Fruit fly (Drosophila melanogaster) whole organism, embryonic: ENCODE data around the gene phr6-4.

ENCODE experiments used
- Adf1 ChIP-seq: fragments of 200-800 bp; sonication (Bioruptor generic); IDR thresholded peaks from 2 replicates; pipeline ENCODE4 v1.3.6; 2022; ENCODE audit warnings: missing biosample characterization, missing genetic modification characterization
- Atf3 ChIP-seq: fragments of 200-800 bp; sonication (Bioruptor generic); optimal IDR thresholded peaks from 3 replicates; lab custom pipeline; 2016; ENCODE audit warnings: missing biosample characterization, missing genetic modification characterization
- CG10209 ChIP-seq: fragments of 200-800 bp; sonication (Bioruptor generic); optimal IDR thresholded peaks from 3 replicates; lab custom pipeline; 2017; ENCODE audit warnings: missing biosample characterization, mild to moderate bottlenecking, missing genetic modification characterization, missing genetic modification reagents
- CG10366 ChIP-seq: fragments of 200-800 bp; sonication (Bioruptor generic); IDR thresholded peaks from 2 replicates; pipeline ENCODE4 v1.3.6; 2022; ENCODE audit warnings: missing biosample characterization, missing genetic modification characterization
- CG14860 ChIP-seq: fragments of 200-800 bp; sonication (Bioruptor generic); IDR thresholded peaks from 3 replicates; pipeline ENCODE4 v1.3.6; 2022; ENCODE audit warnings: missing biosample characterization, missing genetic modification characterization; ENCODE audit not compliant: partially characterized antibody
- CG14965 ChIP-seq: fragments of 200-800 bp; sonication (Bioruptor generic); optimal IDR thresholded peaks from 2 replicates; lab custom pipeline; 2016; ENCODE audit warnings: missing biosample characterization, missing genetic modification characterization, borderline replicate concordance
- CG15269 ChIP-seq: fragments of 200-800 bp; sonication (Bioruptor generic); optimal IDR thresholded peaks from 2 replicates; lab custom pipeline; 2018; ENCODE audit warnings: missing biosample characterization, mild to moderate bottlenecking, missing genetic modification characterization, moderate library complexity
- CG15514 ChIP-seq: fragments of 200-800 bp; sonication (Bioruptor generic); optimal IDR thresholded peaks from 3 replicates; lab custom pipeline; 2017; ENCODE audit warnings: missing biosample characterization, missing genetic modification characterization, mild to moderate bottlenecking, moderate library complexity, missing genetic modification reagents
- CG2116 ChIP-seq: fragments of 200-800 bp; sonication (Bioruptor generic); optimal IDR thresholded peaks from 3 replicates; lab custom pipeline; 2018; ENCODE audit warnings: missing biosample characterization, mild to moderate bottlenecking, missing genetic modification characterization
- CG2120 ChIP-seq: fragments of 200-800 bp; sonication (Bioruptor generic); optimal IDR thresholded peaks from 3 replicates; lab custom pipeline; 2016; ENCODE audit warnings: missing biosample characterization, missing genetic modification characterization
- CG3281 ChIP-seq: fragments of 200-800 bp; sonication (Bioruptor generic); optimal IDR thresholded peaks from 3 replicates; lab custom pipeline; 2017; ENCODE audit warnings: missing biosample characterization, mild to moderate bottlenecking, missing genetic modification characterization
- CG3407 ChIP-seq: fragments of 200-800 bp; sonication (Bioruptor generic); optimal IDR thresholded peaks from 2 replicates; lab custom pipeline; 2018; ENCODE audit warnings: missing biosample characterization, mild to moderate bottlenecking, missing genetic modification characterization
- CG42726 ChIP-seq: fragments of 200-800 bp; sonication (Bioruptor generic); IDR thresholded peaks from 2 replicates; pipeline ENCODE4 v1.3.6; 2022; ENCODE audit warnings: missing biosample characterization, missing genetic modification characterization; ENCODE audit not compliant: partially characterized antibody
- CG4360 ChIP-seq: fragments of 200-800 bp; sonication (Bioruptor generic); IDR thresholded peaks from 2 replicates; pipeline ENCODE4 v1.3.6; 2022; ENCODE audit warnings: missing biosample characterization, missing genetic modification characterization
- CG43689 ChIP-seq: fragments of 200-800 bp; sonication (Bioruptor generic); IDR thresholded peaks from 2 replicates; pipeline ENCODE4 v1.3.6; 2022; ENCODE audit warnings: missing biosample characterization, missing genetic modification characterization
- CG6254 ChIP-seq: fragments of 200-800 bp; sonication (Bioruptor generic); optimal IDR thresholded peaks from 3 replicates; lab custom pipeline; 2017; ENCODE audit warnings: mild to moderate bottlenecking, missing biosample characterization, missing genetic modification reagents, missing genetic modification characterization
- CG7556 ChIP-seq: fragments of 200-800 bp; sonication (Bioruptor generic); optimal IDR thresholded peaks from 2 replicates; lab custom pipeline; 2017; ENCODE audit warnings: missing biosample characterization, mild to moderate bottlenecking, missing genetic modification characterization
- CG7786 ChIP-seq: fragments of 200-800 bp; sonication (Bioruptor generic); optimal IDR thresholded peaks from 2 replicates; lab custom pipeline; 2016; ENCODE audit warnings: missing biosample characterization, missing genetic modification characterization
- CG8944 ChIP-seq: fragments of 200-800 bp; sonication (Bioruptor generic); optimal IDR thresholded peaks from 3 replicates; lab custom pipeline; 2016; ENCODE audit warnings: missing biosample characterization, missing genetic modification characterization
- CG9437 ChIP-seq: fragments of 200-800 bp; sonication (Bioruptor generic); optimal IDR thresholded peaks from 2 replicates; lab custom pipeline; 2018; ENCODE audit warnings: missing biosample characterization, mild to moderate bottlenecking, missing genetic modification characterization
- CrebB ChIP-seq: fragments of 200-800 bp; sonication (Bioruptor generic); optimal IDR thresholded peaks from 3 replicates; lab custom pipeline; 2018; ENCODE audit warnings: missing biosample characterization, mild to moderate bottlenecking, missing genetic modification characterization
- D19A ChIP-seq: fragments of 200-800 bp; optimal IDR thresholded peaks from 3 replicates; lab custom pipeline; 2019; ENCODE audit warnings: missing biosample characterization, mild to moderate bottlenecking, missing genetic modification characterization, moderate library complexity
- Drgx ChIP-seq: fragments of 200-800 bp; sonication (Bioruptor generic); IDR thresholded peaks from 2 replicates; pipeline ENCODE4 v1.3.6; 2022; ENCODE audit warnings: missing biosample characterization, missing genetic modification characterization
- Fer1 ChIP-seq: fragments of 200-800 bp; sonication (Bioruptor generic); optimal IDR thresholded peaks from 2 replicates; lab custom pipeline; 2017; ENCODE audit warnings: missing biosample characterization, mild to moderate bottlenecking, missing genetic modification characterization
- HmgD ChIP-seq: fragments of 200-800 bp; sonication (Bioruptor generic); optimal IDR thresholded peaks from 3 replicates; lab custom pipeline; 2016; ENCODE audit warnings: missing biosample characterization, missing genetic modification characterization
- Meics ChIP-seq: fragments of 200-800 bp; sonication (Bioruptor generic); optimal IDR thresholded peaks from 2 replicates; lab custom pipeline; 2017; ENCODE audit warnings: missing biosample characterization, mild to moderate bottlenecking, missing genetic modification characterization
- Neu2 ChIP-seq: fragments of 200-800 bp; sonication (Bioruptor generic); optimal IDR thresholded peaks from 3 replicates; lab custom pipeline; 2016; ENCODE audit warnings: missing biosample characterization, missing genetic modification characterization, borderline replicate concordance
- PHDP ChIP-seq: fragments of 200-800 bp; sonication (Bioruptor generic); optimal IDR thresholded peaks from 3 replicates; lab custom pipeline; 2018; ENCODE audit warnings: missing biosample characterization, mild to moderate bottlenecking, missing genetic modification characterization, moderate library complexity
- Scr ChIP-seq: fragments of 200-800 bp; sonication (Bioruptor generic); IDR thresholded peaks from 2 replicates; pipeline ENCODE4 v1.3.6; 2022; ENCODE audit warnings: missing biosample characterization, missing genetic modification characterization; ENCODE audit not compliant: partially characterized antibody
- Six4 ChIP-seq: fragments of 200-800 bp; sonication (Bioruptor generic); optimal IDR thresholded peaks from 2 replicates; lab custom pipeline; 2016; ENCODE audit warnings: missing biosample characterization, missing genetic modification characterization
- Xrp1 ChIP-seq: fragments of 200-800 bp; sonication (Bioruptor generic); IDR thresholded peaks from 2 replicates; pipeline ENCODE4 v1.3.6; 2022; ENCODE audit warnings: missing biosample characterization, missing genetic modification characterization
- ase ChIP-seq: fragments of 200-800 bp; sonication (Bioruptor generic); IDR thresholded peaks from 3 replicates; pipeline ENCODE4 v1.3.6; 2022; ENCODE audit warnings: missing biosample characterization, missing genetic modification characterization
- br ChIP-seq: fragments of >200 bp; optimal IDR thresholded peaks from 2 replicates; lab custom pipeline; 2017
- chif ChIP-seq, 2 experiments: fragments of 200-800 bp; sonication (Bioruptor generic); optimal IDR thresholded peaks; 3 replicates each; lab custom pipeline; 2016; ENCODE audit warnings: missing biosample characterization in 2 of 2, missing genetic modification characterization in 2 of 2
- chm ChIP-seq: fragments of 200-800 bp; sonication (Bioruptor generic); IDR thresholded peaks from 2 replicates; pipeline ENCODE4 v1.3.6; 2022; ENCODE audit warnings: missing biosample characterization, missing genetic modification characterization
- crol ChIP-seq: fragments of 200-800 bp; sonication (Bioruptor generic); IDR thresholded peaks from 2 replicates; pipeline ENCODE4 v1.3.6; 2022; ENCODE audit warnings: missing biosample characterization, missing genetic modification characterization
- en ChIP-seq: fragments of 200-800 bp; sonication (Bioruptor generic); optimal IDR thresholded peaks from 2 replicates; lab custom pipeline; 2016; ENCODE audit warnings: missing biosample characterization, missing genetic modification characterization
- eyg ChIP-seq: fragments of 200-800 bp; sonication (Bioruptor generic); optimal IDR thresholded peaks from 3 replicates; lab custom pipeline; 2016; ENCODE audit warnings: missing biosample characterization, missing genetic modification characterization
- hbn ChIP-seq: fragments of 200-800 bp; sonication (Bioruptor generic); IDR thresholded peaks from 2 replicates; pipeline ENCODE4 v1.3.6; 2022; ENCODE audit warnings: missing biosample characterization, missing genetic modification characterization; ENCODE audit not compliant: partially characterized antibody
- hth ChIP-seq: fragments of >200 bp; optimal IDR thresholded peaks from 2 replicates; lab custom pipeline; 2017; ENCODE audit warnings: inconsistent platforms
- jumu ChIP-seq: fragments of 200-800 bp; sonication (Bioruptor generic); optimal IDR thresholded peaks from 3 replicates; lab custom pipeline; 2016; ENCODE audit warnings: missing biosample characterization, missing genetic modification characterization
- otp ChIP-seq: fragments of 200-800 bp; sonication (Bioruptor generic); IDR thresholded peaks from 3 replicates; pipeline ENCODE4, ENCODE4 v1.3.6; 2022; ENCODE audit warnings: missing biosample characterization, missing genetic modification characterization
- phol ChIP-seq: fragments of 200-800 bp; sonication (Bioruptor generic); optimal IDR thresholded peaks from 3 replicates; lab custom pipeline; 2018; ENCODE audit warnings: missing biosample characterization, mild to moderate bottlenecking, missing genetic modification characterization, moderate library complexity
- pzg ChIP-seq: fragments of 200-800 bp; sonication (Bioruptor generic); optimal IDR thresholded peaks from 3 replicates; lab custom pipeline; 2018; ENCODE audit warnings: missing biosample characterization, mild to moderate bottlenecking, missing genetic modification characterization, moderate library complexity
- run ChIP-seq: fragments of 200-800 bp; sonication (Bioruptor generic); optimal IDR thresholded peaks from 3 replicates; lab custom pipeline; 2018; ENCODE audit warnings: missing biosample characterization, mild to moderate bottlenecking, missing genetic modification characterization
- salm ChIP-seq: fragments of 200-800 bp; sonication (Bioruptor generic); optimal IDR thresholded peaks from 2 replicates; lab custom pipeline; 2018; ENCODE audit warnings: missing biosample characterization, mild to moderate bottlenecking, missing genetic modification characterization
- sr ChIP-seq: fragments of 200-800 bp; sonication (Bioruptor generic); IDR thresholded peaks from 3 replicates; pipeline ENCODE4 v1.3.6; 2022; ENCODE audit warnings: missing biosample characterization, missing genetic modification characterization
- stwl ChIP-seq: fragments of 200-800 bp; sonication (Bioruptor generic); optimal IDR thresholded peaks from 3 replicates; lab custom pipeline; 2018; ENCODE audit warnings: missing biosample characterization, mild to moderate bottlenecking, missing genetic modification characterization, moderate library complexity
- tap ChIP-seq: fragments of 200-800 bp; optimal IDR thresholded peaks from 3 replicates; lab custom pipeline; 2019; ENCODE audit warnings: missing biosample characterization, mild to moderate bottlenecking, missing genetic modification characterization, moderate library complexity
- vfl ChIP-seq: fragments of 200-800 bp; sonication (Bioruptor generic); optimal IDR thresholded peaks from 2 replicates; lab custom pipeline; 2016; ENCODE audit warnings: missing biosample characterization, missing genetic modification characterization
- vnd ChIP-seq: fragments of 200-800 bp; sonication (Bioruptor generic); IDR thresholded peaks from 3 replicates; pipeline ENCODE4 v1.3.6; 2022; ENCODE audit warnings: missing biosample characterization, missing genetic modification characterization; ENCODE audit not compliant: partially characterized antibody

Gene phr6-4

dm6 chr2L:20649891-20650290 lies 4.3 kb upstream of the phr6-4 start, which contains the start of gene CG2611 (continued):
- peak; percentile 10 for TF ChIP-seq Atf3 (GFP tag; lab: Kevin White, UChicago)
- peak; percentile 38 for TF ChIP-seq Fer1 (GFP tag; lab: Kevin White, UChicago)
- peak; percentile 56 for TF ChIP-seq Xrp1 (GFP tag; lab: Robert Waterston, UW)
- peak; percentile 68 for TF ChIP-seq CG2120 (GFP tag; lab: Kevin White, UChicago)
- TF ChIP-seq CG10209 (GFP tag; lab: Kevin White, UChicago), result no peak
- no peak for TF ChIP-seq sr
- peak; percentile 57 for TF ChIP-seq jumu
- TF ChIP-seq CG43689 (GFP tag; lab: Robert Waterston, UW), result 0 out of 2 replicates have a peak, but pooled peaks have one; percentile 33
- TF ChIP-seq chm (GFP tag; lab: Robert Waterston, UW), result peak; percentile 9; the same call in 1 of the 2 replicates
- peak; percentile 9 for TF ChIP-seq CrebB (tag; lab: Kevin White, UChicago)
- peak; percentile 38; the same call in 1 of the 3 replicates for TF ChIP-seq ase (GFP tag; lab: Robert Waterston, UW)
- TF ChIP-seq HmgD, result no peak
- TF ChIP-seq D19A (tag; lab: Kevin White, UChicago), result no peak
- TF ChIP-seq Scr (GFP tag; lab: Robert Waterston, UW), result 0 out of 2 replicates have a peak, but pooled peaks have one; percentile 35
- TF ChIP-seq CG10366 (GFP tag; lab: Robert Waterston, UW), result peak; percentile 50; the same call in 1 of the 2 replicates
- TF ChIP-seq eyg, result no peak
- TF ChIP-seq en, result peak; percentile 23
- TF ChIP-seq CG15269 (tag; lab: Kevin White, UChicago), result no peak
- peak; percentile 74 for TF ChIP-seq CG15514 (GFP tag; lab: Kevin White, UChicago)
- TF ChIP-seq CG42726 (GFP tag; lab: Robert Waterston, UW), result no peak
- peak; percentile 7 for TF ChIP-seq vfl (GFP tag; lab: Kevin White, UChicago)
- TF ChIP-seq salm (tag; lab: Kevin White, UChicago), result no peak
- TF ChIP-seq hbn (GFP tag; lab: Robert Waterston, UW), result no peak; the same call in 1 of the 2 replicates
- peak; percentile 42 for TF ChIP-seq CG7556 (GFP tag; lab: Kevin White, UChicago)
- TF ChIP-seq phol (tag; lab: Kevin White, UChicago), result peak; percentile 51
- TF ChIP-seq CG3407 (GFP tag; lab: Kevin White, UChicago), result no peak
- TF ChIP-seq otp, result no peak
- 0 out of 2 replicates have a peak, but pooled peaks have one; percentile 9 for TF ChIP-seq CG4360 (GFP tag; lab: Robert Waterston, UW)
- TF ChIP-seq CG9437 (GFP tag; lab: Kevin White, UChicago), result no peak
- TF ChIP-seq CG8944 (GFP tag; lab: Kevin White, UChicago), result peak; percentile 48
- peak; percentile 15 for TF ChIP-seq stwl (tag; lab: Kevin White, UChicago)
- peak; percentile 27 to 38 for TF ChIP-seq chif (GFP tag; optimal IDR thresholded peaks at IDR 0.05; lab: Kevin White, UChicago)
- TF ChIP-seq br (lab: Kevin White, UChicago), result no peak
- no peak; the same call in 2 of the 3 replicates for TF ChIP-seq vnd (GFP tag; lab: Robert Waterston, UW)
- TF ChIP-seq CG6254 (GFP tag; lab: Kevin White, UChicago), result no peak
- peak; percentile 56 for TF ChIP-seq CG7786 (GFP tag; lab: Kevin White, UChicago)
- no peak for TF ChIP-seq Drgx (GFP tag; lab: Robert Waterston, UW)
- no peak for TF ChIP-seq crol
- no peak for TF ChIP-seq CG14860
- peak; percentile 3 for TF ChIP-seq Neu2 (GFP tag; lab: Kevin White, UChicago)
- no peak; the same call in 1 of the 2 replicates for TF ChIP-seq Adf1 (GFP tag; lab: Robert Waterston, UW)
- no peak for TF ChIP-seq tap (tag; lab: Kevin White, UChicago)
- TF ChIP-seq PHDP (tag; lab: Kevin White, UChicago), result no peak
- no peak for TF ChIP-seq run (tag; lab: Kevin White, UChicago)
- TF ChIP-seq CG3281 (GFP tag; lab: Kevin White, UChicago), result peak; percentile 55
- no peak for TF ChIP-seq CG14965 (GFP tag; lab: Kevin White, UChicago)
- TF ChIP-seq Meics, result peak; percentile 47
- TF ChIP-seq CG2116 (GFP tag; lab: Kevin White, UChicago), result peak; percentile 19
- TF ChIP-seq hth (lab: Kevin White, UChicago), result no peak
- TF ChIP-seq Six4, result peak; percentile 28
- TF ChIP-seq pzg (GFP tag; lab: Kevin White, UChicago), result peak; percentile 51
